Worm (Caenorhabditis elegans) whole organism, young adult: ENCODE data around the gene T28D6.7.

ENCODE experiments used
- hlh-26 ChIP-seq: fragments of 200-800 bp; sonication (Bioruptor generic); conservative IDR thresholded peaks from 2 replicates; pipeline ENCODE4 v1.3.6; 2022; ENCODE audit warnings: missing genetic modification reagents, missing genetic modification characterization, missing compliant biosample characterization
- sea-2 ChIP-seq: fragments of 200-800 bp; sonication (Bioruptor generic); IDR thresholded peaks from 2 replicates; pipeline ENCODE4 v1.3.6; 2022; ENCODE audit warnings: missing genetic modification characterization, missing compliant biosample characterization

- TF ChIP-seq hlh-26 (GFP tag; lab: Robert Waterston, UW) (no peak), sea-2 (GFP tag; lab: Robert Waterston, UW) (no peak)
Measured at ce11 chrIII:11378910-11379309, 32.6 kb upstream of the T28D6.7 start.
